Fruit fly (Drosophila melanogaster) whole organism, embryonic: ENCODE measurements around the gene wit.

Experiments used
- Adf1 ChIP-seq: fragments of 200-800 bp; sonication (Bioruptor generic); IDR thresholded peaks from 2 replicates; pipeline ENCODE4 v1.3.6; 2022; ENCODE audit warnings: missing biosample characterization, missing genetic modification characterization
- CG11456 ChIP-seq: fragments of 200-800 bp; sonication (Bioruptor generic); IDR thresholded peaks from 3 replicates; pipeline ENCODE4 v1.3.6; 2022; ENCODE audit warnings: missing biosample characterization, missing genetic modification characterization
- CG12659 ChIP-seq: fragments of 200-800 bp; sonication (Bioruptor generic); optimal IDR thresholded peaks from 3 replicates; lab custom pipeline; 2017; ENCODE audit warnings: mild to moderate bottlenecking, missing biosample characterization, missing genetic modification reagents, missing genetic modification characterization
- CG13287 ChIP-seq: fragments of 200-800 bp; sonication (Bioruptor generic); IDR thresholded peaks from 2 replicates; pipeline ENCODE4 v1.3.6; 2022; ENCODE audit warnings: missing biosample characterization, missing genetic modification characterization; ENCODE audit not compliant: partially characterized antibody
- CG14014 ChIP-seq: fragments of 200-800 bp; sonication (Bioruptor generic); IDR thresholded peaks from 2 replicates; pipeline ENCODE4 v1.3.6; 2022; ENCODE audit warnings: missing biosample characterization, missing genetic modification characterization
- CG15601 ChIP-seq: fragments of 200-800 bp; sonication (Bioruptor generic); optimal IDR thresholded peaks from 3 replicates; lab custom pipeline; 2019; ENCODE audit warnings: missing biosample characterization, mild to moderate bottlenecking, missing genetic modification characterization, moderate library complexity
- CG16813 ChIP-seq: fragments of 200-800 bp; sonication (Bioruptor generic); IDR thresholded peaks from 3 replicates; pipeline ENCODE4 v1.3.6; 2022; ENCODE audit warnings: missing biosample characterization, missing genetic modification characterization; ENCODE audit not compliant: partially characterized antibody
- CG2116 ChIP-seq: fragments of 200-800 bp; sonication (Bioruptor generic); optimal IDR thresholded peaks from 3 replicates; lab custom pipeline; 2018; ENCODE audit warnings: missing biosample characterization, mild to moderate bottlenecking, missing genetic modification characterization
- CG30431 ChIP-seq: fragments of 200-800 bp; sonication (Bioruptor generic); optimal IDR thresholded peaks from 2 replicates; lab custom pipeline; 2017; ENCODE audit warnings: missing biosample characterization, missing genetic modification characterization
- CG34224 ChIP-seq: fragments of 200-800 bp; sonication (Bioruptor generic); IDR thresholded peaks from 3 replicates; pipeline ENCODE4 v1.3.6; 2022; ENCODE audit warnings: missing biosample characterization, missing genetic modification characterization; ENCODE audit not compliant: partially characterized antibody
- CG34376 ChIP-seq: fragments of 200-800 bp; sonication (Bioruptor generic); optimal IDR thresholded peaks from 2 replicates; lab custom pipeline; 2018; ENCODE audit warnings: missing biosample characterization, mild to moderate bottlenecking, missing genetic modification characterization
- CG5953 ChIP-seq: fragments of 200-800 bp; sonication (Bioruptor generic); IDR thresholded peaks from 2 replicates; pipeline ENCODE4 v1.3.6; 2022; ENCODE audit warnings: missing biosample characterization, missing genetic modification characterization
- CG8388 ChIP-seq: fragments of 200-800 bp; sonication (Bioruptor generic); optimal IDR thresholded peaks from 2 replicates; lab custom pipeline; 2019; ENCODE audit warnings: missing biosample characterization, mild to moderate bottlenecking, missing genetic modification characterization, moderate library complexity
- CG8478 ChIP-seq: fragments of >200 bp; optimal IDR thresholded peaks from 2 replicates; lab custom pipeline; 2018
- CG8924 ChIP-seq: fragments of 200-800 bp; optimal IDR thresholded peaks from 3 replicates; lab custom pipeline; 2019; ENCODE audit warnings: missing biosample characterization, mild to moderate bottlenecking, missing genetic modification characterization, moderate library complexity
- CG9797 ChIP-seq: fragments of 200-800 bp; sonication (Bioruptor generic); optimal IDR thresholded peaks from 3 replicates; lab custom pipeline; 2018; ENCODE audit warnings: missing biosample characterization, mild to moderate bottlenecking, missing genetic modification characterization
- CG9932 ChIP-seq: fragments of 200-800 bp; sonication (Bioruptor generic); IDR thresholded peaks from 2 replicates; pipeline ENCODE4 v1.3.6; 2022; ENCODE audit warnings: missing biosample characterization, missing genetic modification characterization
- CkIIα-i1 ChIP-seq: fragments of 200-800 bp; sonication (Bioruptor generic); IDR thresholded peaks from 2 replicates; pipeline ENCODE4 v1.3.6; 2022; ENCODE audit warnings: missing biosample characterization, missing genetic modification characterization
- D ChIP-seq, 2 experiments: fragments of 200-800 bp in 1 of 2; fragments of >200 bp in 1 of 2; sonication (Bioruptor generic) in 1 of 2; optimal IDR thresholded peaks; 2 replicates in 1 of 2; 3 replicates in 1 of 2; lab custom pipeline; 2017; ENCODE audit warnings: mild to moderate bottlenecking in 1 of 2, missing biosample characterization in 1 of 2, missing genetic modification characterization in 1 of 2, missing genetic modification reagents in 1 of 2
- Dbx ChIP-seq: fragments of 200-800 bp; sonication (Bioruptor generic); IDR thresholded peaks from 3 replicates; pipeline ENCODE4 v1.3.6; 2022; ENCODE audit warnings: missing biosample characterization, missing genetic modification characterization
- Doc3 ChIP-seq: fragments of 200-800 bp; sonication (Bioruptor generic); IDR thresholded peaks from 3 replicates; pipeline ENCODE4 v1.3.6; 2022; ENCODE audit warnings: missing biosample characterization, missing genetic modification characterization; ENCODE audit not compliant: partially characterized antibody
- Dref ChIP-seq: fragments of 200-800 bp; sonication (Bioruptor generic); IDR thresholded peaks from 2 replicates; pipeline ENCODE4 v1.3.6; 2022; ENCODE audit warnings: missing biosample characterization, missing genetic modification characterization
- Ets65A ChIP-seq: fragments of 200-800 bp; sonication (Bioruptor generic); peaks from one replicate; lab custom pipeline; 2016; ENCODE audit warnings: missing biosample characterization, missing genetic modification characterization
- Ets97D ChIP-seq: fragments of 200-800 bp; sonication (Bioruptor generic); optimal IDR thresholded peaks from 3 replicates; lab custom pipeline; 2016; ENCODE audit warnings: missing biosample characterization, missing genetic modification characterization
- HLH4C ChIP-seq: fragments of 200-800 bp; sonication (Bioruptor generic); IDR thresholded peaks from 3 replicates; pipeline ENCODE4 v1.3.6; 2022; ENCODE audit warnings: missing biosample characterization, missing genetic modification characterization; ENCODE audit not compliant: partially characterized antibody
- Hand ChIP-seq: fragments of 200-800 bp; sonication (Bioruptor generic); optimal IDR thresholded peaks from 2 replicates; lab custom pipeline; 2017; ENCODE audit warnings: mild to moderate bottlenecking, missing biosample characterization, missing genetic modification reagents, missing genetic modification characterization
- Jarid2 ChIP-seq: fragments of 200-800 bp; sonication (Bioruptor generic); optimal IDR thresholded peaks from 3 replicates; lab custom pipeline; 2017; ENCODE audit warnings: mild to moderate bottlenecking, missing biosample characterization, missing genetic modification reagents, missing genetic modification characterization
- Myb ChIP-seq: fragments of 200-800 bp; sonication (Bioruptor generic); optimal IDR thresholded peaks from 2 replicates; lab custom pipeline; 2016; ENCODE audit warnings: missing biosample characterization, missing genetic modification characterization
- NC2β ChIP-seq: fragments of 200-800 bp; sonication (Bioruptor generic); optimal IDR thresholded peaks from 2 replicates; lab custom pipeline; 2016; ENCODE audit warnings: missing biosample characterization, missing genetic modification characterization
- ab ChIP-seq: fragments of 200-800 bp; sonication (Bioruptor generic); optimal IDR thresholded peaks from 2 replicates; lab custom pipeline; 2016; ENCODE audit warnings: missing biosample characterization, missing genetic modification characterization
- abd-A ChIP-seq: fragments of 200-800 bp; sonication (Bioruptor generic); optimal IDR thresholded peaks from 3 replicates; lab custom pipeline; 2019; ENCODE audit warnings: missing biosample characterization, mild to moderate bottlenecking, missing genetic modification characterization, moderate library complexity
- ac ChIP-seq: fragments of 200-800 bp; sonication (Bioruptor generic); optimal IDR thresholded peaks from 3 replicates; lab custom pipeline; 2017; ENCODE audit warnings: missing biosample characterization, mild to moderate bottlenecking, missing genetic modification characterization
- ara ChIP-seq: fragments of 200-800 bp; sonication (Bioruptor generic); IDR thresholded peaks from 2 replicates; pipeline ENCODE4 v1.3.6; 2022; ENCODE audit warnings: missing biosample characterization, missing genetic modification characterization
- dimm ChIP-seq: fragments of 200-800 bp; sonication (Bioruptor generic); IDR thresholded peaks from 2 replicates; pipeline ENCODE4 v1.3.6; 2022; ENCODE audit warnings: missing biosample characterization, missing genetic modification characterization
- dmrt99B ChIP-seq: fragments of 200-800 bp; sonication (Bioruptor generic); optimal IDR thresholded peaks from 2 replicates; lab custom pipeline; 2018; ENCODE audit warnings: missing biosample characterization, mild to moderate bottlenecking, missing genetic modification characterization, moderate library complexity
- fd96Cb ChIP-seq: fragments of 200-800 bp; sonication (Bioruptor generic); optimal IDR thresholded peaks from 2 replicates; lab custom pipeline; 2018; ENCODE audit warnings: missing biosample characterization, mild to moderate bottlenecking, missing genetic modification characterization, moderate library complexity
- gfzf ChIP-seq: fragments of 200-800 bp; sonication (Bioruptor generic); optimal IDR thresholded peaks from 2 replicates; lab custom pipeline; 2016; ENCODE audit warnings: missing biosample characterization, mild to moderate bottlenecking, missing genetic modification characterization, moderate library complexity
- h ChIP-seq: fragments of >200 bp; optimal IDR thresholded peaks from 2 replicates; lab custom pipeline; 2017
- hb ChIP-seq: fragments of 200-800 bp; sonication (Bioruptor generic); IDR thresholded peaks from 3 replicates; pipeline ENCODE4 v1.3.6; 2022; ENCODE audit warnings: missing biosample characterization, missing genetic modification characterization; ENCODE audit not compliant: partially characterized antibody
- hbn ChIP-seq: fragments of 200-800 bp; sonication (Bioruptor generic); IDR thresholded peaks from 2 replicates; pipeline ENCODE4 v1.3.6; 2022; ENCODE audit warnings: missing biosample characterization, missing genetic modification characterization; ENCODE audit not compliant: partially characterized antibody
- kni ChIP-seq: fragments of 200-800 bp; sonication (Bioruptor generic); optimal IDR thresholded peaks from 3 replicates; lab custom pipeline; 2017; ENCODE audit warnings: mild to moderate bottlenecking, missing biosample characterization, missing genetic modification reagents, missing genetic modification characterization
- nerfin-1 ChIP-seq: fragments of 200-800 bp; sonication (Bioruptor generic); optimal IDR thresholded peaks from 3 replicates; lab custom pipeline; 2019; ENCODE audit warnings: missing biosample characterization, mild to moderate bottlenecking, missing genetic modification characterization, moderate library complexity
- nerfin-2 ChIP-seq: fragments of 200-800 bp; sonication (Bioruptor generic); IDR thresholded peaks from 2 replicates; pipeline ENCODE4 v1.3.6; 2022; ENCODE audit warnings: missing biosample characterization, missing genetic modification characterization; ENCODE audit not compliant: partially characterized antibody
- pzg ChIP-seq: fragments of 200-800 bp; sonication (Bioruptor generic); optimal IDR thresholded peaks from 3 replicates; lab custom pipeline; 2018; ENCODE audit warnings: missing biosample characterization, mild to moderate bottlenecking, missing genetic modification characterization, moderate library complexity
- stwl ChIP-seq: fragments of 200-800 bp; sonication (Bioruptor generic); optimal IDR thresholded peaks from 3 replicates; lab custom pipeline; 2018; ENCODE audit warnings: missing biosample characterization, mild to moderate bottlenecking, missing genetic modification characterization, moderate library complexity
- tna ChIP-seq: fragments of 200-800 bp; sonication (Bioruptor generic); IDR thresholded peaks from 2 replicates; pipeline ENCODE4 v1.3.6; 2022; ENCODE audit warnings: missing biosample characterization, missing genetic modification characterization; ENCODE audit not compliant: partially characterized antibody
- vnd ChIP-seq: fragments of 200-800 bp; sonication (Bioruptor generic); IDR thresholded peaks from 3 replicates; pipeline ENCODE4 v1.3.6; 2022; ENCODE audit warnings: missing biosample characterization, missing genetic modification characterization; ENCODE audit not compliant: partially characterized antibody
- zfh1 ChIP-seq: fragments of 200-800 bp; sonication (Bioruptor generic); IDR thresholded peaks from 3 replicates; pipeline ENCODE4 v1.3.6; 2022; ENCODE audit warnings: missing biosample characterization, missing genetic modification characterization

Gene wit

dm6 chr3L:4108072-4108843 lies 36.7 kb upstream of the wit start, which contains the start of gene Ack (continued):
- peak; percentile 81 for TF ChIP-seq CG34224 (GFP tag; lab: Robert Waterston, UW)
- peak; percentile 73 for TF ChIP-seq HLH4C (GFP tag; lab: Robert Waterston, UW)
- no peak for TF ChIP-seq CG11456 (GFP tag; lab: Robert Waterston, UW)
- TF ChIP-seq dimm (GFP tag; lab: Robert Waterston, UW) = no peak
- peak; percentile 8 for TF ChIP-seq kni (GFP tag; lab: Kevin White, UChicago)
- TF ChIP-seq Adf1 (GFP tag; lab: Robert Waterston, UW) = peak; percentile 95
- peak; percentile 35 for TF ChIP-seq stwl
- peak; percentile 42 for TF ChIP-seq CG9797 (GFP tag; lab: Kevin White, UChicago)
- TF ChIP-seq CG12659 (GFP tag; lab: Kevin White, UChicago) = peak; percentile 18
- no peak for TF ChIP-seq CG5953 (GFP tag; lab: Robert Waterston, UW)
- peak; percentile 53 for TF ChIP-seq CG2116 (GFP tag; lab: Kevin White, UChicago)
- TF ChIP-seq D (optimal IDR thresholded peaks at IDR 0.05; lab: Kevin White, UChicago) = peak; percentile 58
- TF ChIP-seq D (GFP tag; optimal IDR thresholded peaks at IDR 0.05; lab: Kevin White, UChicago) = no peak
- TF ChIP-seq Doc3 (GFP tag; lab: Robert Waterston, UW) = peak; percentile 64; the same call in 1 of the 3 replicates
- TF ChIP-seq hb (GFP tag; lab: Robert Waterston, UW) = peak; percentile 39; the same call in 1 of the 3 replicates
- TF ChIP-seq Dref (GFP tag; lab: Robert Waterston, UW) = peak; percentile 78
- no peak for TF ChIP-seq Jarid2 (GFP tag; lab: Kevin White, UChicago)
- no peak for TF ChIP-seq fd96Cb (tag; lab: Kevin White, UChicago)
- TF ChIP-seq CG8478 (lab: Kevin White, UChicago) = peak; percentile 26
- peak; percentile 90 for TF ChIP-seq Myb (GFP tag; lab: Kevin White, UChicago)
- TF ChIP-seq CG9932 (GFP tag; lab: Robert Waterston, UW) = peak; percentile 23; the same call in 1 of the 2 replicates
- peak; percentile 64 for TF ChIP-seq pzg (GFP tag; lab: Kevin White, UChicago)
- peak; percentile 86 for TF ChIP-seq hbn (GFP tag; lab: Robert Waterston, UW)
- peak; percentile 71 for TF ChIP-seq Ets65A (GFP tag; lab: Kevin White, UChicago)
- TF ChIP-seq CG34376 (GFP tag; lab: Kevin White, UChicago) = peak; percentile 11
- TF ChIP-seq nerfin-1 (tag; lab: Kevin White, UChicago) = peak; percentile 58
- peak; percentile 16 for TF ChIP-seq abd-A (tag; lab: Kevin White, UChicago)
- TF ChIP-seq vnd (GFP tag; lab: Robert Waterston, UW) = peak; percentile 72
- peak; percentile 51 for TF ChIP-seq tna (GFP tag; lab: Robert Waterston, UW)
- TF ChIP-seq Ets97D (GFP tag; lab: Kevin White, UChicago) = peak; percentile 22
- peak; percentile 82 for TF ChIP-seq CG13287
- 0 out of 2 replicates have a peak, but pooled peaks have one; percentile 14 for TF ChIP-seq ara (GFP tag; lab: Robert Waterston, UW)

DNA sequence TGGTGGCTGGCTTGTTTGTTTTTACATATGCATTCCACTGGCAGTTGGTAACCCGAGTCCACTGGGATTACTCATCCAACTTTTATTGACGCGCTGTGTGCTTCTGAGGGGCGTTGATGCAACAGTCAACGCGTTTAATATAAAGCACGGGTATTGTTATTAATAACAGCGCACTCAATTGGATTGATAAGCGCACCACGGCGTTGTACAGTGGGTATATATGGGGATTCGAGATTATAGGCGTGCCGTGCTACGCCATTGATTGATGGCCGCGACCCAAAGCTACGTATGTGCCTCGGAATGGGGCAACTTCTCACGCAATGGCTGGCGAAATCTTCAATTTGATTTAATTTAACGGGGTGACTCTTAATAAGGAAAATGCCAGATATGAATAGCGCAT lies 35.6 kb upstream of the wit start:
- TF ChIP-seq CG8924 (tag; lab: Kevin White, UChicago) (no peak), ab (no peak), NC2β (no peak), dmrt99B (tag; lab: Kevin White, UChicago) (no peak), Hand (GFP tag; lab: Kevin White, UChicago) (no peak), CG30431 (GFP tag; lab: Kevin White, UChicago) (no peak), CG15601 (no peak), CkIIα-i1 (GFP tag; lab: Robert Waterston, UW) (no peak), Dbx (GFP tag; lab: Robert Waterston, UW) (0 out of 3 replicates have a peak, but pooled peaks have one; percentile 36), CG14014 (GFP tag; lab: Robert Waterston, UW) (no peak), nerfin-2 (GFP tag; lab: Robert Waterston, UW) (no peak), CG16813 (no peak), h (lab: Kevin White, UChicago) (no peak), gfzf (GFP tag; lab: Kevin White, UChicago) (no peak), ac (GFP tag; lab: Kevin White, UChicago) (no peak), CG8388 (GFP tag; lab: Kevin White, UChicago) (no peak), zfh1 (GFP tag; lab: Robert Waterston, UW) (no peak)
